Worm (Caenorhabditis elegans): Measurements from ENCODE around the gene lro-1.

ce11 chrX:6286154-6286553 is 14.3 kb downstream of the lro-1 start:
- TF ChIP-seq dmd-4 (tag; optimal IDR thresholded peaks at IDR 0.05) (no peak), snpc-4 (tag; optimal IDR thresholded peaks at IDR 0.05) (no peak)
